ENCODE assay signal across 1 worm cellular context in the genomic region with DNA sequence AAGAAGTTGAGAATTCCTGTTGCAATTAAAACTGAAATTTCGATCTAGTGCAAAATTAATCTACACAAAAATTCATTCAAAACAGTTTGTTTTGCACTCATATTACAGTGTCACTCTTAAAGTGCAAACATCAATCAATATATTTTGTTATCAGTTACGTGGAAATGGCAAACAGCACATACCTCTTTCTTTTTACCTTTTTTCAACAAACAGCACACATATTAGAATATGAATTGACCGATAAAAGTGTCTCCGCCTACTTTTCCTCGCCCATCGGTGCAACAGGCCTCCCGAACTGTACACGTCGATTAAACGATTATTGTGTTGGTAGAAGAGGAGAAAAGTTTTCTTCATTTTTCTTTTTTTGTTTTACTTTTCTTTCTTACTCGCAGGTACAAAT.
TF ChIP-seq lines count a peak whose summit lies in the region.

No protein-coding gene starts in this region.

TF ChIP-seq in whole organism, L4 larva, 104 proteins besides CTCF, POLR2A, EP300 and RAD21 (continued from another document):
- TF ChIP-seq hlh-30 (tag; optimal IDR thresholded peaks at IDR 0.05; lab: Kevin White, UChicago; ENCODE audit: insufficient read depth) (no peak), snpc-4 (tag; optimal IDR thresholded peaks at IDR 0.05; lab: Kevin White, UChicago) (no peak), hif-1 (tag; optimal IDR thresholded peaks at IDR 0.05; lab: Kevin White, UChicago) (peak in 1 of 2 experiments; percentile 1), madf-9 (GFP tag; conservative IDR thresholded peaks at IDR 0.05; lab: Robert Waterston, UW) (no peak), dmd-8 (GFP tag; IDR thresholded peaks at IDR 0.05; lab: Robert Waterston, UW) (no peak), egl-27 (tag; optimal IDR thresholded peaks at IDR 0.05; lab: Kevin White, UChicago) (no peak), zfp-2 (tag; optimal IDR thresholded peaks at IDR 0.05; lab: Kevin White, UChicago) (no peak), lin-1 (GFP tag; IDR thresholded peaks at IDR 0.05; lab: Robert Waterston, UW) (no peak), F37D6.2 (tag; optimal IDR thresholded peaks at IDR 0.05; lab: Kevin White, UChicago) (no peak), dve-1 (tag; optimal IDR thresholded peaks at IDR 0.05; lab: Kevin White, UChicago; ENCODE audit: insufficient read depth) (peak; percentile 59), dpl-1 (GFP tag; optimal IDR thresholded peaks at IDR 0.05; lab: Kevin White, UChicago) (no peak), unc-39 (tag; optimal IDR thresholded peaks at IDR 0.05; lab: Kevin White, UChicago) (no peak), daf-16 (GFP tag; optimal IDR thresholded peaks at IDR 0.05; lab: Kevin White, UChicago) (no peak), daf-16 (tag; optimal IDR thresholded peaks at IDR 0.05; lab: Kevin White, UChicago) (peak; percentile 94), spr-1 (tag; optimal IDR thresholded peaks at IDR 0.05; lab: Kevin White, UChicago) (no peak), zip-11 (GFP tag; IDR thresholded peaks at IDR 0.05; lab: Robert Waterston, UW) (no peak), Y105C5A.15 (GFP tag; IDR thresholded peaks at IDR 0.05; lab: Robert Waterston, UW) (no peak), ztf-7 (tag; optimal IDR thresholded peaks at IDR 0.05; lab: Kevin White, UChicago) (no peak), pha-4 (GFP tag; IDR thresholded peaks at IDR 0.05; lab: Robert Waterston, UW) (no peak), pha-4 (tag; optimal IDR thresholded peaks at IDR 0.05; lab: Kevin White, UChicago) (no peak), unc-130 (GFP tag; optimal IDR thresholded peaks at IDR 0.05; lab: Kevin White, UChicago) (no peak), lin-15B (tag; optimal IDR thresholded peaks at IDR 0.05; lab: Kevin White, UChicago) (no peak), lin-13 (GFP tag; optimal IDR thresholded peaks at IDR 0.05; lab: Kevin White, UChicago) (no peak), nhr-237 (tag; optimal IDR thresholded peaks at IDR 0.05; lab: Kevin White, UChicago) (no peak), ZK546.5 (tag; optimal IDR thresholded peaks at IDR 0.05; lab: Kevin White, UChicago) (no peak), lin-39 (tag; optimal IDR thresholded peaks at IDR 0.05; lab: Kevin White, UChicago) (no peak), unc-62 (GFP tag; optimal IDR thresholded peaks at IDR 0.05 in 1 of 2; lab: Kevin White, UChicago) (no peak), unc-62 (tag; optimal IDR thresholded peaks at IDR 0.05; lab: Kevin White, UChicago) (no peak), attf-4 (tag; optimal IDR thresholded peaks at IDR 0.05; lab: Kevin White, UChicago) (no peak), mxl-3 (GFP tag; optimal IDR thresholded peaks at IDR 0.05; lab: Kevin White, UChicago) (no peak), nhr-76 (tag; optimal IDR thresholded peaks at IDR 0.05; lab: Kevin White, UChicago) (no peak), nhr-28 (tag; optimal IDR thresholded peaks at IDR 0.05; lab: Kevin White, UChicago) (peak; percentile 76), ceh-20 (GFP tag; IDR thresholded peaks at IDR 0.05; lab: Robert Waterston, UW) (no peak), snpc-1.2 (GFP tag; IDR thresholded peaks at IDR 0.05; lab: Robert Waterston, UW) (no peak), F26F4.8 (GFP tag; conservative IDR thresholded peaks at IDR 0.05; lab: Robert Waterston, UW) (no peak), aly-2 (tag; optimal IDR thresholded peaks at IDR 0.05; lab: Kevin White, UChicago) (no peak), mxl-2 (GFP tag; conservative IDR thresholded peaks at IDR 0.05; lab: Robert Waterston, UW) (no peak), dmd-9 (GFP tag; IDR thresholded peaks at IDR 0.05; lab: Robert Waterston, UW) (no peak), nhr-111 (GFP tag; optimal IDR thresholded peaks at IDR 0.05; lab: Kevin White, UChicago) (no peak), F10B5.3 (tag; optimal IDR thresholded peaks at IDR 0.05; lab: Kevin White, UChicago) (no peak), pqm-1 (tag; optimal IDR thresholded peaks at IDR 0.05; lab: Kevin White, UChicago) (peak; percentile 90), nhr-42 (GFP tag; IDR thresholded peaks at IDR 0.05; lab: Robert Waterston, UW) (no peak), F49E8.2 (tag; optimal IDR thresholded peaks at IDR 0.05; lab: Kevin White, UChicago; ENCODE audit: borderline replicate concordance) (no peak), daf-8 (GFP tag; IDR thresholded peaks at IDR 0.05; lab: Robert Waterston, UW) (no peak), D1046.2 (GFP tag; IDR thresholded peaks at IDR 0.05; lab: Robert Waterston, UW) (no peak), saeg-2 (GFP tag; IDR thresholded peaks at IDR 0.05; lab: Robert Waterston, UW) (no peak), mdl-1 (tag; optimal IDR thresholded peaks at IDR 0.05; lab: Kevin White, UChicago) (no peak), gei-8 (GFP tag; optimal IDR thresholded peaks at IDR 0.05; lab: Kevin White, UChicago) (no peak), vab-7 (GFP tag; IDR thresholded peaks at IDR 0.05; lab: Robert Waterston, UW) (no peak), ctbp-1 (GFP tag; IDR thresholded peaks at IDR 0.05; lab: Robert Waterston, UW) (no peak), ztf-11 (tag; optimal IDR thresholded peaks at IDR 0.05; lab: Kevin White, UChicago) (no peak), tag-97 (GFP tag; IDR thresholded peaks at IDR 0.05; lab: Robert Waterston, UW) (no peak), arid-1 (GFP tag; conservative IDR thresholded peaks at IDR 0.05; lab: Robert Waterston, UW) (no peak), nhr-102 (tag; optimal IDR thresholded peaks at IDR 0.05; lab: Kevin White, UChicago) (no peak), mep-1 (tag; optimal IDR thresholded peaks at IDR 0.05; lab: Kevin White, UChicago) (no peak), rbr-2 (tag; optimal IDR thresholded peaks at IDR 0.05; lab: Kevin White, UChicago) (no peak), cey-2 (tag; optimal IDR thresholded peaks at IDR 0.05; lab: Kevin White, UChicago; ENCODE audit: borderline replicate concordance, insufficient read depth) (no peak), zip-2 (tag; optimal IDR thresholded peaks at IDR 0.05; lab: Kevin White, UChicago) (no peak), zag-1 (tag; optimal IDR thresholded peaks at IDR 0.05; lab: Kevin White, UChicago) (no peak), spr-3 (GFP tag; optimal IDR thresholded peaks at IDR 0.05; lab: Kevin White, UChicago) (no peak), zfp-3 (GFP tag; conservative IDR thresholded peaks at IDR 0.05; lab: Robert Waterston, UW) (no peak), lsy-2 (tag; optimal IDR thresholded peaks at IDR 0.05; lab: Kevin White, UChicago) (no peak), duxl-1 (tag; optimal IDR thresholded peaks at IDR 0.05; lab: Kevin White, UChicago; ENCODE audit: poor library complexity) (no peak), nhr-25 (tag; optimal IDR thresholded peaks at IDR 0.05; lab: Kevin White, UChicago; ENCODE audit: borderline replicate concordance, insufficient read depth) (no peak), aha-1 (tag; lab: Kevin White, UChicago) (peak; percentile 31), ces-1 (GFP tag; optimal IDR thresholded peaks at IDR 0.05; lab: Kevin White, UChicago) (no peak), skn-1 (tag; optimal IDR thresholded peaks at IDR 0.05; lab: Kevin White, UChicago) (no peak), fkh-10 (GFP tag; optimal IDR thresholded peaks at IDR 0.05; lab: Kevin White, UChicago) (no peak), hmg-1.1 (GFP tag; IDR thresholded peaks at IDR 0.05; lab: Robert Waterston, UW) (no peak), ama-1 (optimal IDR thresholded peaks at IDR 0.05; lab: Kevin White, UChicago) (no peak), madf-5 (GFP tag; IDR thresholded peaks at IDR 0.05; lab: Robert Waterston, UW) (no peak), fos-1 (tag; optimal IDR thresholded peaks at IDR 0.05; lab: Kevin White, UChicago) (no peak), T20F7.1 (GFP tag; optimal IDR thresholded peaks at IDR 0.05; lab: Kevin White, UChicago) (no peak), Y5F2A.4 (GFP tag; optimal IDR thresholded peaks at IDR 0.05; lab: Kevin White, UChicago) (no peak), lin-38 (GFP tag; IDR thresholded peaks at IDR 0.05; lab: Robert Waterston, UW) (no peak), ZK337.2 (GFP tag; IDR thresholded peaks at IDR 0.05; lab: Robert Waterston, UW) (no peak), ceh-44 (GFP tag; IDR thresholded peaks at IDR 0.05; lab: Robert Waterston, UW) (no peak), php-3 (GFP tag; IDR thresholded peaks at IDR 0.05; lab: Robert Waterston, UW) (peak; percentile 73), daf-12 (tag; optimal IDR thresholded peaks at IDR 0.05; lab: Kevin White, UChicago) (no peak), ceh-28 (tag; optimal IDR thresholded peaks at IDR 0.05; lab: Kevin White, UChicago) (no peak), mes-2 (tag; optimal IDR thresholded peaks at IDR 0.05; lab: Kevin White, UChicago; ENCODE audit: poor library complexity, severe bottlenecking) (no peak), F44E2.7 (GFP tag; IDR thresholded peaks at IDR 0.05; lab: Robert Waterston, UW) (no peak), ceh-62 (tag; optimal IDR thresholded peaks at IDR 0.05; lab: Kevin White, UChicago) (no peak), egl-43 (GFP tag; IDR thresholded peaks at IDR 0.05; lab: Robert Waterston, UW) (no peak), T26A8.4 (GFP tag; IDR thresholded peaks at IDR 0.05; lab: Robert Waterston, UW) (no peak), daf-19 (GFP tag; conservative IDR thresholded peaks at IDR 0.05; lab: Robert Waterston, UW) (no peak), R02D3.7 (tag; optimal IDR thresholded peaks at IDR 0.05; lab: Kevin White, UChicago) (no peak), dmd-6 (GFP tag; IDR thresholded peaks at IDR 0.05; lab: Robert Waterston, UW) (peak; percentile 78), set-16 (GFP tag; IDR thresholded peaks at IDR 0.05; lab: Robert Waterston, UW) (no peak)
